Worm (Caenorhabditis elegans) whole organism, young adult: ENCODE data around the gene vps-33.1.

Source experiments
- C06A6.2 ChIP-seq: fragments of 200-800 bp; sonication (Bioruptor generic); conservative IDR thresholded peaks from 2 replicates; pipeline ENCODE4 v1.3.6; 2022; ENCODE audit warnings: missing genetic modification characterization, missing compliant biosample characterization
- D2030.7 ChIP-seq: fragments of 200-800 bp; sonication (Bioruptor generic); IDR thresholded peaks from 2 replicates; pipeline ENCODE4 v1.3.6; 2022; ENCODE audit warnings: missing genetic modification reagents, missing genetic modification characterization, missing compliant biosample characterization
- F22D6.2 ChIP-seq: sonication (generic microtip); optimal IDR thresholded peaks from 2 replicates; lab custom pipeline; 2016; ENCODE audit warnings: mild to moderate bottlenecking, missing genetic modification characterization, missing compliant biosample characterization
- F23B12.7 ChIP-seq: sonication (generic microtip); optimal IDR thresholded peaks from 2 replicates; lab custom pipeline; 2017; ENCODE audit warnings: missing genetic modification characterization, mild to moderate bottlenecking, missing compliant biosample characterization, antibody characterized with exemption, moderate library complexity; ENCODE audit not compliant: insufficient read depth
- F52B5.7 ChIP-seq: sonication (generic microtip); optimal IDR thresholded peaks from 2 replicates; lab custom pipeline; 2016; ENCODE audit warnings: mild to moderate bottlenecking, missing genetic modification characterization, missing compliant biosample characterization
- F55B11.4 ChIP-seq: sonication (generic microtip); optimal IDR thresholded peaks from 2 replicates; lab custom pipeline; 2016; ENCODE audit warnings: missing compliant biosample characterization, missing genetic modification characterization, borderline replicate concordance; ENCODE audit not compliant: insufficient read depth
- F57A8.1 ChIP-seq: fragments of 200-800 bp; sonication (Bioruptor generic); optimal IDR thresholded peaks from 2 replicates; lab custom pipeline; 2018; ENCODE audit warnings: mild to moderate bottlenecking, missing genetic modification characterization, moderate library complexity, missing compliant biosample characterization
- T26A5.8 ChIP-seq: sonication (generic microtip); optimal IDR thresholded peaks from 2 replicates; lab custom pipeline; 2016; ENCODE audit warnings: missing genetic modification characterization, missing compliant biosample characterization
- Y53F4B.3 ChIP-seq: fragments of 200-800 bp; sonication (Bioruptor generic); IDR thresholded peaks from 2 replicates; pipeline ENCODE4 v1.3.6; 2022; ENCODE audit warnings: missing genetic modification reagents, missing genetic modification characterization, missing compliant biosample characterization
- Y56A3A.18 ChIP-seq: fragments of 200-800 bp; sonication (Bioruptor generic); IDR thresholded peaks from 2 replicates; pipeline ENCODE4 v1.3.6; 2022; ENCODE audit warnings: missing genetic modification reagents, missing genetic modification characterization, missing compliant biosample characterization
- akir-1 ChIP-seq: fragments of 200-800 bp; sonication (Bioruptor generic); optimal IDR thresholded peaks from 2 replicates; lab custom pipeline; 2018; ENCODE audit warnings: mild to moderate bottlenecking, missing genetic modification characterization, moderate library complexity, missing compliant biosample characterization
- ama-1 ChIP-seq, 3 experiments: fragments of 150-350 bp in 1 of 3; sonication (generic microtip) in 2 of 3; optimal IDR thresholded peaks; 2 replicates each; lab custom pipeline; 2014 to 2018; ENCODE audit warnings: missing biosample characterization in 2 of 3, missing genetic modification characterization in 2 of 3, missing genetic modification reagents in 2 of 3
- aptf-2 ChIP-seq: fragments of 200-800 bp; sonication (Bioruptor generic); conservative IDR thresholded peaks from 2 replicates; pipeline ENCODE4 v1.3.6; 2022; ENCODE audit warnings: missing genetic modification reagents, missing genetic modification characterization, missing compliant biosample characterization
- aptf-3 ChIP-seq: fragments of 200-800 bp; sonication (Bioruptor generic); IDR thresholded peaks from 2 replicates; pipeline ENCODE4 v1.3.6; 2022; ENCODE audit warnings: missing genetic modification characterization, missing compliant biosample characterization
- atf-7 ChIP-seq: sonication (generic microtip); optimal IDR thresholded peaks from 2 replicates; lab custom pipeline; 2017; ENCODE audit warnings: mild to moderate bottlenecking, missing genetic modification characterization, missing compliant biosample characterization
- athp-1 ChIP-seq: sonication (generic microtip); optimal IDR thresholded peaks from 2 replicates; lab custom pipeline; 2017; ENCODE audit warnings: mild to moderate bottlenecking, missing genetic modification characterization, missing compliant biosample characterization
- attf-3 ChIP-seq: fragments of 200-800 bp; sonication (Bioruptor generic); conservative IDR thresholded peaks from 2 replicates; pipeline ENCODE4 v1.3.6; 2022; ENCODE audit warnings: missing genetic modification reagents, missing genetic modification characterization, missing compliant biosample characterization
- attf-5 ChIP-seq: fragments of 200-800 bp; sonication (Bioruptor generic); optimal IDR thresholded peaks from 2 replicates; lab custom pipeline; 2018; ENCODE audit warnings: mild to moderate bottlenecking, missing genetic modification characterization, missing compliant biosample characterization
- ccch-3 ChIP-seq: fragments of 200-800 bp; sonication (Bioruptor generic); optimal IDR thresholded peaks from 2 replicates; lab custom pipeline; 2018; ENCODE audit warnings: mild to moderate bottlenecking, missing genetic modification characterization, missing compliant biosample characterization
- cebp-1 ChIP-seq, 2 experiments: fragments of 200-800 bp in 1 of 2; sonication (Bioruptor generic) in 1 of 2; sonication (generic microtip) in 1 of 2; IDR thresholded peaks in 1 of 2; optimal IDR thresholded peaks in 1 of 2; 2 replicates each; pipeline versions ENCODE4 v1.3.6 to Lab custom; 2017 to 2022; ENCODE audit warnings: missing compliant biosample characterization in 2 of 2, missing genetic modification characterization in 2 of 2, mild to moderate bottlenecking in 1 of 2, missing genetic modification reagents in 1 of 2, moderate library complexity in 1 of 2
- ceh-58 ChIP-seq: fragments of 200-800 bp; sonication (Bioruptor generic); IDR thresholded peaks from 2 replicates; pipeline ENCODE4 v1.3.6; 2022; ENCODE audit warnings: missing genetic modification characterization, missing compliant biosample characterization
- ceh-79 ChIP-seq: sonication (generic microtip); optimal IDR thresholded peaks from 2 replicates; lab custom pipeline; 2017; ENCODE audit warnings: mild to moderate bottlenecking, missing genetic modification characterization, missing compliant biosample characterization
- dox-1 ChIP-seq: fragments of 200-800 bp; sonication (Bioruptor generic); IDR thresholded peaks from 2 replicates; pipeline ENCODE4 v1.3.6; 2022; ENCODE audit warnings: missing genetic modification reagents, missing genetic modification characterization, missing compliant biosample characterization
- egl-44 ChIP-seq: fragments of 200-800 bp; sonication (Bioruptor generic); IDR thresholded peaks from 2 replicates; pipeline ENCODE4 v1.3.6; 2022; ENCODE audit warnings: missing genetic modification reagents, missing genetic modification characterization, missing compliant biosample characterization
- ets-4 ChIP-seq: fragments of 200-800 bp; sonication (Bioruptor generic); optimal IDR thresholded peaks from 2 replicates; lab custom pipeline; 2018; ENCODE audit warnings: mild to moderate bottlenecking, missing genetic modification characterization, missing compliant biosample characterization
- fkh-3 ChIP-seq: sonication (generic microtip); optimal IDR thresholded peaks from 2 replicates; lab custom pipeline; 2016; ENCODE audit warnings: mild to moderate bottlenecking, missing genetic modification characterization, missing compliant biosample characterization
- hlh-12 ChIP-seq: sonication (generic microtip); optimal IDR thresholded peaks from 2 replicates; lab custom pipeline; 2016; ENCODE audit warnings: missing genetic modification characterization, missing compliant biosample characterization
- hlh-26 ChIP-seq: fragments of 200-800 bp; sonication (Bioruptor generic); conservative IDR thresholded peaks from 2 replicates; pipeline ENCODE4 v1.3.6; 2022; ENCODE audit warnings: missing genetic modification reagents, missing genetic modification characterization, missing compliant biosample characterization
- hmg-1.2 ChIP-seq: fragments of 200-800 bp; sonication (Bioruptor generic); IDR thresholded peaks from 2 replicates; pipeline ENCODE4 v1.3.6; 2022; ENCODE audit warnings: missing genetic modification reagents, missing genetic modification characterization, missing compliant biosample characterization
- hmg-20 ChIP-seq: fragments of 200-800 bp; sonication (Bioruptor generic); IDR thresholded peaks from 2 replicates; pipeline ENCODE4 v1.3.6; 2022; ENCODE audit warnings: missing genetic modification reagents, missing genetic modification characterization, missing compliant biosample characterization
- hrde-1 ChIP-seq: sonication (generic microtip); optimal IDR thresholded peaks from 2 replicates; lab custom pipeline; 2016; ENCODE audit warnings: missing genetic modification characterization, mild to moderate bottlenecking, missing compliant biosample characterization, moderate library complexity, missing genotype, missing genetic modification reagents, borderline replicate concordance
- lin-40 ChIP-seq: sonication (generic microtip); optimal IDR thresholded peaks from 2 replicates; lab custom pipeline; 2016; ENCODE audit warnings: missing genetic modification characterization, mild to moderate bottlenecking, missing compliant biosample characterization, missing genotype, missing genetic modification reagents
- lin-54 ChIP-seq: fragments of 200-800 bp; sonication (Bioruptor generic); optimal IDR thresholded peaks from 2 replicates; lab custom pipeline; 2018; ENCODE audit warnings: mild to moderate bottlenecking, missing genetic modification characterization, missing compliant biosample characterization
- lir-1 ChIP-seq: fragments of 200-800 bp; sonication (Bioruptor generic); conservative IDR thresholded peaks from 2 replicates; pipeline ENCODE4 v1.3.6; 2022; ENCODE audit warnings: missing genetic modification reagents, missing genetic modification characterization, missing compliant biosample characterization
- lsl-1 ChIP-seq: fragments of 200-800 bp; sonication (Bioruptor generic); optimal IDR thresholded peaks from 2 replicates; lab custom pipeline; 2018; ENCODE audit warnings: mild to moderate bottlenecking, missing genetic modification characterization, moderate library complexity, missing compliant biosample characterization
- lsy-27 ChIP-seq: sonication (generic microtip); optimal IDR thresholded peaks from 2 replicates; lab custom pipeline; 2017; ENCODE audit warnings: missing genetic modification characterization, mild to moderate bottlenecking, missing compliant biosample characterization, antibody characterized with exemption, missing genotype, borderline replicate concordance; ENCODE audit not compliant: insufficient read depth
- nfya-2 ChIP-seq: fragments of 200-800 bp; sonication (Bioruptor generic); IDR thresholded peaks from 2 replicates; pipeline ENCODE4 v1.3.6; 2022; ENCODE audit warnings: missing genetic modification reagents, missing genetic modification characterization, missing compliant biosample characterization
- nhr-120 ChIP-seq: fragments of 200-800 bp; sonication (Bioruptor generic); IDR thresholded peaks from 2 replicates; pipeline ENCODE4 v1.3.6; 2022; ENCODE audit warnings: missing genetic modification characterization, missing compliant biosample characterization
- nhr-179 ChIP-seq: sonication (generic microtip); optimal IDR thresholded peaks from 2 replicates; lab custom pipeline; 2016; ENCODE audit warnings: mild to moderate bottlenecking, missing genetic modification characterization, missing compliant biosample characterization
- nhr-27 ChIP-seq: fragments of 200-800 bp; sonication (Bioruptor generic); optimal IDR thresholded peaks from 2 replicates; lab custom pipeline; 2018; ENCODE audit warnings: mild to moderate bottlenecking, missing genetic modification characterization, moderate library complexity, missing compliant biosample characterization
- nhr-90 ChIP-seq: sonication (generic microtip); optimal IDR thresholded peaks from 2 replicates; lab custom pipeline; 2016; ENCODE audit warnings: missing genotype, mild to moderate bottlenecking, missing genetic modification characterization, missing compliant biosample characterization
- pbrm-1 ChIP-seq: fragments of 200-800 bp; sonication (Bioruptor generic); IDR thresholded peaks from 2 replicates; pipeline ENCODE4 v1.3.6; 2022; ENCODE audit warnings: missing genetic modification reagents, missing genetic modification characterization, missing compliant biosample characterization
- rpc-1 ChIP-seq, 2 experiments: fragments of 150-350 bp in 1 of 2; sonication (generic microtip) in 1 of 2; optimal IDR thresholded peaks; 2 replicates each; lab custom pipeline; 2014 to 2018; ENCODE audit warnings: missing biosample characterization in 1 of 2, missing genetic modification characterization in 1 of 2, missing genetic modification reagents in 1 of 2, missing genotype in 1 of 2
- sdz-38 ChIP-seq: sonication (generic microtip); optimal IDR thresholded peaks from 2 replicates; lab custom pipeline; 2016; ENCODE audit warnings: missing genotype, missing genetic modification characterization, missing compliant biosample characterization
- somi-1 ChIP-seq: fragments of 200-800 bp; sonication (Bioruptor generic); optimal IDR thresholded peaks from 2 replicates; lab custom pipeline; 2018; ENCODE audit warnings: mild to moderate bottlenecking, missing genetic modification characterization, missing compliant biosample characterization
- unc-130 ChIP-seq: sonication (generic microtip); optimal IDR thresholded peaks from 2 replicates; lab custom pipeline; 2016; ENCODE audit warnings: missing genetic modification reagents, missing genetic modification characterization, missing compliant biosample characterization
- unc-62 ChIP-seq: fragments of 150-350 bp; optimal IDR thresholded peaks from 2 replicates; lab custom pipeline; 2014; ENCODE audit warnings: missing biosample characterization, missing genetic modification reagents, missing genetic modification characterization

The vps-33.1 gene

DNA sequence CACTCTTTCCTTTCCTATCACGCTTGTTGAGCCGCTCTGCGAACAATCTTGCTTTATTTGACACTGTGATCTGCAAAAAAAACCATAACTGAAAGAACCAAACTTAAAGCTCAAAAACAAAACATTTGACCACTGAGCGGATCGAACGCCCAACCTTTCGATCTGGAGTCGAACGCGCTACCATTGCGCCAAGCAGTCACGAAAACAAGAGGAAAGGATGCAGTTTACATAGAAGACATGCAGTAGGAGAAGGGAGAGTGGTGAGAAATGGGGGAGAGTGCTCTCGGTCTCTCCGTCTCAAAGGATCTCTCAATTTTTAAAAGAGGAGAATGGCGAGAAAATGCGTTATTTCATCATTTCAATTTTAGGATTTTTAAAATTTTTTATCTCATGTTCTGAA, 22.4 kb upstream of the vps-33.1 start (continued):
- TF ChIP-seq ets-4 (GFP tag; lab: Kevin White, UChicago) (no peak), F22D6.2 (peak; percentile 45), F55B11.4 (tag; lab: Kevin White, UChicago) (no peak), sdz-38 (tag; lab: Kevin White, UChicago) (no peak), attf-5 (GFP tag; lab: Kevin White, UChicago) (peak; percentile 81), atf-7 (tag; lab: Kevin White, UChicago) (peak; percentile 21), attf-3 (GFP tag; lab: Robert Waterston, UW) (peak; percentile 53), lin-54 (GFP tag; lab: Kevin White, UChicago) (peak; percentile 66), hmg-20 (GFP tag; lab: Robert Waterston, UW) (peak; percentile 85), nfya-2 (GFP tag; lab: Robert Waterston, UW) (no peak), ceh-79 (no peak), egl-44 (peak; percentile 75; the same call in 1 of the 2 replicates), somi-1 (GFP tag; lab: Kevin White, UChicago) (peak; percentile 54), Y56A3A.18 (GFP tag; lab: Robert Waterston, UW) (peak; percentile 82), unc-130 (GFP tag; lab: Kevin White, UChicago) (peak; percentile 40), nhr-27 (tag; lab: Kevin White, UChicago) (no peak), nhr-179 (no peak), pbrm-1 (peak; percentile 75), aptf-3 (GFP tag; lab: Robert Waterston, UW) (peak; percentile 68; the same call in 1 of the 2 replicates), T26A5.8 (no peak), unc-62 (GFP tag; lab: Kevin White, UChicago) (no peak), athp-1 (tag; lab: Kevin White, UChicago) (peak; percentile 92), cebp-1 (GFP tag; IDR thresholded peaks at IDR 0.05; lab: Robert Waterston, UW) (no peak), cebp-1 (tag; optimal IDR thresholded peaks at IDR 0.05; lab: Kevin White, UChicago) (peak; percentile 84), lsy-27 (tag; lab: Kevin White, UChicago) (no peak), C06A6.2 (GFP tag; lab: Robert Waterston, UW) (no peak; the same call in 1 of the 2 replicates), akir-1 (GFP tag; lab: Kevin White, UChicago) (peak; percentile 47), dox-1 (GFP tag; lab: Robert Waterston, UW) (peak; percentile 81), rpc-1 (optimal IDR thresholded peaks at IDR 0.05; lab: Kevin White, UChicago) (peak; percentile 90), rpc-1 (tag; optimal IDR thresholded peaks at IDR 0.05; lab: Kevin White, UChicago) (peak; percentile 92), F52B5.7 (tag; lab: Kevin White, UChicago) (peak; percentile 59), aptf-2 (GFP tag; lab: Robert Waterston, UW) (no peak), F57A8.1 (GFP tag; lab: Kevin White, UChicago) (peak; percentile 15), lin-40 (tag; lab: Kevin White, UChicago) (peak; percentile 75), Y53F4B.3 (no peak), hlh-12 (tag; lab: Kevin White, UChicago) (peak; percentile 69), F23B12.7 (peak; percentile 70), fkh-3 (no peak), hmg-1.2 (GFP tag; lab: Robert Waterston, UW) (peak; percentile 80), nhr-90 (tag; lab: Kevin White, UChicago) (peak; percentile 91), lsl-1 (GFP tag; lab: Kevin White, UChicago) (peak; percentile 37), ama-1 (optimal IDR thresholded peaks at IDR 0.05; lab: Kevin White, UChicago) (no peak), ama-1 (GFP tag; optimal IDR thresholded peaks at IDR 0.05; lab: Kevin White, UChicago) (peak; percentile 70 to 89), hrde-1 (tag; lab: Kevin White, UChicago) (peak; percentile 75), ccch-3 (no peak), lir-1 (GFP tag; lab: Robert Waterston, UW) (peak; percentile 51; the same call in 1 of the 2 replicates), ceh-58 (GFP tag; lab: Robert Waterston, UW) (no peak), D2030.7 (GFP tag; lab: Robert Waterston, UW) (peak; percentile 61), hlh-26 (GFP tag; lab: Robert Waterston, UW) (no peak), nhr-120 (no peak)
